Worm (Caenorhabditis elegans): ENCODE results near the gene hmg-1.2.

DNA sequence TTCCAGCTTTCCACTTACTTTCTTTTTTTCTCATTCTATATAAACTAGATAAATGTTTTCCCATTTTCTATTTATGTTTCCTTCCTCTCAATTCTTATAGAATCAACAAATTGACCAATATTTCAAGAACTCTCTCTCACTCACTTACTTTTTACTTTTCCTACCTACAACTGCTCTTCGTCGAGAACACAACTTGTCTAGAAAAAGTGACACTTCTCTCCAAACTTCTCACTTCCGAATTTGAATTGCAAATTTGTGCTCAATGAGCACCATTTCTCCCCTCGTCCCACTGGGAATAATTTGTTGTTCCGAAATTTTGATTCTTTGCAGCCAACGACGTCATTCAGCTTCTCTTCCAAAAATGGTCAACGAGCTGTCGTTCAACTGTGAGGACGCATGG is 18.0 kb downstream of the hmg-1.2 start, which contains the start of gene F47D12.3:
- no peak for TF ChIP-seq ztf-4 (tag; optimal IDR thresholded peaks at IDR 0.05)
- TF ChIP-seq lin-11 (tag; optimal IDR thresholded peaks at IDR 0.05), result no peak
- TF ChIP-seq mab-5 (tag; optimal IDR thresholded peaks at IDR 0.05), result no peak
- TF ChIP-seq lin-39 (tag; optimal IDR thresholded peaks at IDR 0.05), result no peak

Data from whole organism, L2 larva.